Worm (Caenorhabditis elegans): Measurements from ENCODE around the gene C09E7.8.
A peak's percentile ranks its signal among the peaks of the same experiment; 100 is the strongest.

DNA sequence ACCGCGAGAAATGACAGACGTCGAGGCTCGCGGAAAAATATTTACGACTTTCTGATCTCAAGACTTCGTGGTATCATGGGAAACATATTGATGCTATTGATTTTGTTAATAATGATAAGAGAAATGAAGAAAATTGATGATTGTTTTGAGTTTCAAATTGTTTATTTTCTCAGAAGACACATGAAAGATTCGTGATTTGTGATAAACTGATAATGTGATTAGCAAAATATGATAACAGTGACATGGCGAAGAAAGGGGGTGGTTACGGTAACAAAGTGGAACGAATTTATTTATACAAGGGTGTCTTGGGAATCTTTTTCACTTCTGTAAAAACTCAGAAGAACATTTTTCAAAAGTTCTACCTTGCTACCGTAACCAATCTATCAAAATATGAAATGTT is 49.1 kb downstream of the C09E7.8 start:
- TF ChIP-seq ama-1 (optimal IDR thresholded peaks at IDR 0.05) (no peak), zag-1 (tag; optimal IDR thresholded peaks at IDR 0.05) (no peak), unc-130 (tag; optimal IDR thresholded peaks at IDR 0.05) (no peak), ceh-90 (tag; optimal IDR thresholded peaks at IDR 0.05) (no peak), elt-3 (tag; optimal IDR thresholded peaks at IDR 0.05) (peak in 2 of 6 experiments; percentile 31 to 93), nhr-12 (tag; optimal IDR thresholded peaks at IDR 0.05) (no peak), lir-3 (tag; optimal IDR thresholded peaks at IDR 0.05; ENCODE audit: poor library complexity) (no peak), egl-27 (tag; optimal IDR thresholded peaks at IDR 0.05) (no peak)

All from whole organism, L1 larva.